Worm (Caenorhabditis elegans): ENCODE data around the gene F14F7.7.

Gene F14F7.7

DNA sequence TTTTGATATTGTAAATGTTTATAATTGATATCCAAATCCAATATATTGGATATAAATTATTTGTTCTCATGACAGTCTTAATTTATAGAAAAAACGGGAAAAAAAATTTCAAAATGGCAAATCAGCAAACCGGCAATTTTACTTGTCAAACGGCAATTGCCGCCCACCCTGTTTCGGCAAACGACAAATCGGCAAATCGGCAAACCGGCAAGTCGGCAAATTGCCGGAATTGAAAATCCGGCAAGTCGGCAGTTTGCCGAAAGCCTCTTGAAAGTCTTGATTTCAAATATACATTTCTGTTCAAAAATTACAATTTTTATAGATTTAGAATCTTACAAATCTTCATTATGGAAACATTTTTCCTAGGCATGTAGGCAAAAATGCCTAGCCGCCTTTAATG lies 2.8 kb upstream of the F14F7.7 start:
- no peak for TF ChIP-seq unc-62 (GFP tag; optimal IDR thresholded peaks at IDR 0.05)

DNA sequence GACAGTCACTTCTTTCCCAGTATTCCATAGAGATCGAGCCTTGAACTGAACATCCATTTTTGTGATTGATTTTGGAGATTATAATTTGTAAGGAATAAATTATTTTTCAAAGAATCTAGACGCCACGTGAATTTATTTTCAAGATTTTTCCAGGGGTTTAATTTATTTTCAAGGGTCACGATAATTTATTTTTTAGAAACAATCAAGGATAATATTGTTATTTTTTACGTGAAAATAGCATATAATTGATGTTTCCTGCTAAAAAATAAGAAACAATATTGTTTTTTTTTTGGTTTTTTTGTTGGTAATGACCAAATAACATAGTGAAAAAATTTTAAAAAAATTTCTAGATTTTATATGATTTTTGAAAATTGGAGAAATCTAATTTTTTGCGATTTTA lies 1.1 kb upstream of the F14F7.7 start, which contains the start of gene F14F7.4:
F14F7.4 (minus strand) TSS at position 101 of the 400 bp plus-strand sequence.
- no peak for TF ChIP-seq unc-62 (GFP tag; optimal IDR thresholded peaks at IDR 0.05)

- TF ChIP-seq unc-62 (GFP tag; optimal IDR thresholded peaks at IDR 0.05), result no peak
These were observed 997 bp downstream of the F14F7.7 start, which contains the start of gene F14F7.5 for ce11 chrIII:13031701-13032100. Gene F14F7.5, plus strand, starts transcription at chrIII:13032001.

ce11 chrIII:13032429-13033018 lies 1.8 kb downstream of the F14F7.7 start:
- TF ChIP-seq unc-62 (GFP tag; optimal IDR thresholded peaks at IDR 0.05), result no peak

DNA sequence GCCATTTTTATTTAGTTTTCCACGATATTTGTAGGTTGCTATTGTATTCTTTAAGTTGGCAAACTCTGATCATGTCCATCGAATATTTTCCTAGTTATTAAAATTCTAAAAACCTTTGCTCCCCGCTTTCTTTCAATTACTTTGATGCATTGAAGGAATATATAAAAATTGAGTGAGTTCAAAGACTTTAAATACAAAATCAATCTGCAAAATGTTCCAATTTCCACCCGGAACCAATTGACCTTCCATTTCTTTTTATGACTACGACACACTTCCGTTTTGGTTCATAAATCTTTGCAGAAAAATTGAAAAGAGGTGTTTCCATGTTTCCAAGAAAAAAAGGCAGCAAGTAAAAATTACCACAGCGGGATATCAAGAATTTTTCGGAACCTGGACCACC lies 9.0 kb downstream of the F14F7.7 start, which contains the start of gene F54F12.2:
F54F12.2 (plus strand) TSS at position 301 of the 400 bp plus-strand sequence.
- no peak for TF ChIP-seq unc-62 (GFP tag; optimal IDR thresholded peaks at IDR 0.05)

ce11 chrIII:13049956-13050355 lies 19.3 kb downstream of the F14F7.7 start:
- no peak for TF ChIP-seq unc-62 (GFP tag; optimal IDR thresholded peaks at IDR 0.05)

DNA sequence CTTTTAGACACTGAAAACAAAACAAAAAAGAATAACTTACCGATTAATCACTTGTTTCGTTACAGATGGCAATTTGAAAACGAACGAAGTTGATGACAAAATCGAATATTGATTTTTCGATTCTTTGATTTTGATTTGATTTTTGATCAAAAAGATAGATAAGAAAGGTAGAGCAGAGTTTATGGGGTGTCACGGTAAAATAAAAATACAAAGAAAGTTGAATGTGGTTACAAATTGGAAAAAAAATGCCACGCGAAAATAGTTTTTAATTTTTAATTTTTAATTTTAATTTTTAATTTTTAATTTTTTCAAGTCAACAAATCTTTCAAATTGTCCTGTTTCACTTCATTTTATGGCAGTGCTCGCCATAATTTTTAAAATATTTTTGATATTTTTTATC lies 24.6 kb downstream of the F14F7.7 start, which contains the start of gene F54F12.1:
F54F12.1 (minus strand) TSS at position 101 of the 400 bp plus-strand sequence.
- TF ChIP-seq unc-62 (GFP tag; optimal IDR thresholded peaks at IDR 0.05), result no peak

DNA sequence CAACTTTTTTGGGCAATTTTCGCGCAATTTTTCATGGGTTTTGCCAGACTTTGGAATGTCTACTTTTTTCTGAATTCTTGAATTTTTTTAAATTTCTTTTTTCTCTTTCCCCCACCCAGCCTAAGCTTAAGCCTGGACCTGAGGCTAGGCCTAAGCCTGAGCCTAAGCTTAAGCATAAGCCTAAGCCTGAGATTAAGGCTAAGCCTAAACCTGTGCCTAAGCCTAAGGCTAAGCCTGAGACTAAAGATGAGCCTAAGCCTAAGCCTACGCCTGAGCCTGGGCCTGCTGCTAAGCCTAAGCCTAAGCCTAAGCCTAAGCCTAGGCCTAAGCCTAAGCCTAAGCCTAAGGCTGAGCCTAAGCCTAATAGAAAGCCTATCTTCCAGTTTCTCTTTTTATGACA lies 25.5 kb downstream of the F14F7.7 start:
- no peak for TF ChIP-seq unc-62 (GFP tag; optimal IDR thresholded peaks at IDR 0.05)

- TF ChIP-seq unc-62 (GFP tag; optimal IDR thresholded peaks at IDR 0.05), result no peak
These were observed 26.0 kb downstream of the F14F7.7 start for ce11 chrIII:13056735-13057134.

- TF ChIP-seq unc-62 (GFP tag; optimal IDR thresholded peaks at IDR 0.05), result no peak
These were observed 27.4 kb downstream of the F14F7.7 start for ce11 chrIII:13058140-13058539.

DNA sequence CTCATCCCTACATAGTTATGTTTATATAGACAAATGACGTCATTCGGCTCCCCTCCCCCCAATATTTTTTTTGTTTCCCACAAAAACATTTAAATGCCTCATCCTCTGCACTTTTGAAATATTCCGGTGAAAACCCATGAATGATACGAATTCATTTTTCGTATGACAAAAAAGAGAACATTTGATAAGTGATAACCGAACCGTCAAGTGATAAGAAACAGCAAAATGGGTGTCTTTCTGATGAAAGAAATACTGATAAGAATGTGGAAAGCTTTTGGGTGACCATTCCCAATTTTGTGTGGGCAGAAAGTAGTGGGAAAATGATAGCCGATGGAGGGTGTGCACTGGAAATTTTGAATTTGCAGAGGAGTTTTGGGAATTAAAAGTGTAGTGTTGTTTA lies 28.6 kb downstream of the F14F7.7 start:
- no peak for TF ChIP-seq unc-62 (GFP tag; optimal IDR thresholded peaks at IDR 0.05)

- TF ChIP-seq unc-62 (GFP tag; optimal IDR thresholded peaks at IDR 0.05), result no peak
These were observed 30.4 kb downstream of the F14F7.7 start for ce11 chrIII:13061136-13061535.

DNA sequence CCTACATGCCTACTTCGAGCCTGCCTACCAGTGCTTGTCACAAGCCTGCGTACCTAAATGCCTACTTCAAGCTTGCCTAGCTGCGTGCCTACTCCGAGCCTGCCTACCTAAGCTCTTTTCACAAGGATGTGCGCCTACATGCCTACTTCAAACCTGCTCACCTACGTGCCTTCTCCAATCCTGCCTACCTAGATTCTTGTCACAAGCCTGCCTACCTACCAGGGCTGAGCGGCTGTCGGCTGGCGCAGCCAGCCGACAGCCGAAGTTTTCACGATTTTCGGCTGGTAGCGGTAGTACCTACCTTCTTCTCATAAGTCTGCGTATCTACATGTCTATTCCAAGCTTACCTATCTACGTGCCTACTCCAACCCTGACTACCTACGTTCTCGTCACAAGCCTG lies 31.0 kb downstream of the F14F7.7 start:
- no peak for TF ChIP-seq unc-62 (GFP tag; optimal IDR thresholded peaks at IDR 0.05)

DNA sequence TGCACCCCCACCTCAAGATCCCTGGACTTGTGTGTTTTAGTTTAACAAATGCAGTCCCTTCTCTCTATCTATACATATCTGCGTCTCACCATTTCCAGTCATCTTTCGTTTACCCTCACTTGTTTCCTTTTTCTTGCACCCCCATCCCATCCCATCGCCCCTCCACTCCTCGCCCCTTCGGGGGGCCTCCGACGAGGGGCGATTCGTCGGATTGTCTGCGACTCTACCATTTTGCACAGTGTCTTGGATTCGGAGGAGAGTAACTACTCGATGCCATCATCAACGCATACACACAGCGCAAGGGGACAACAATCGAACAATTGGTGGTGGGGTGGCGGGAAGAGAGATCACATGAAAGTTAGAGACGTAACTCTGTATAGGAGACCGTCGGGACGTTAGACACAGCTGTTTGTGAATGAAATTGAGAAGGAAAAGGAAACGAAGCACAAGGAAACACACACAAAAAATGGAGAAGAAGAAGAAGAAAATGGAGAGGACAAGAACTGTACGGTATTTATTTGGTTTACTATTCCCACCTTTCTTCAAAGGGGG lies 31.8 kb downstream of the F14F7.7 start:
- no peak for TF ChIP-seq unc-62 (GFP tag; optimal IDR thresholded peaks at IDR 0.05)

ce11 chrIII:13062989-13063388 lies 32.3 kb downstream of the F14F7.7 start:
- no peak for TF ChIP-seq unc-62 (GFP tag; optimal IDR thresholded peaks at IDR 0.05)

- no peak for TF ChIP-seq unc-62 (GFP tag; optimal IDR thresholded peaks at IDR 0.05)
These were observed 33.8 kb downstream of the F14F7.7 start for ce11 chrIII:13064213-13065184.

Data from whole organism, dauer.